Fruit fly (Drosophila melanogaster) whole organism, embryonic: Measurements from ENCODE around the gene CG5446.

Source experiments
- CG11093 ChIP-seq: fragments of 200-800 bp; sonication (Bioruptor generic); IDR thresholded peaks from 3 replicates; pipeline ENCODE4 v1.3.6; 2022; ENCODE audit warnings: missing biosample characterization, missing genetic modification characterization
- CG15479 ChIP-seq: fragments of 200-800 bp; sonication (Bioruptor generic); optimal IDR thresholded peaks from 3 replicates; lab custom pipeline; 2019; ENCODE audit warnings: missing biosample characterization, mild to moderate bottlenecking, missing genetic modification characterization, moderate library complexity
- disco-r ChIP-seq: fragments of 200-800 bp; sonication (Bioruptor generic); optimal IDR thresholded peaks from 2 replicates; lab custom pipeline; 2016; ENCODE audit warnings: missing biosample characterization, missing genetic modification characterization
- phol ChIP-seq: fragments of 200-800 bp; sonication (Bioruptor generic); optimal IDR thresholded peaks from 3 replicates; lab custom pipeline; 2018; ENCODE audit warnings: missing biosample characterization, mild to moderate bottlenecking, missing genetic modification characterization, moderate library complexity
- zfh2 ChIP-seq: fragments of 200-800 bp; sonication (Bioruptor generic); optimal IDR thresholded peaks from 2 replicates; lab custom pipeline; 2016; ENCODE audit warnings: missing biosample characterization, missing genetic modification characterization

dm6 chr2L:12430792-12431191 lies 3.3 kb upstream of the CG5446 start, which contains the start of gene CG5435:
- TF ChIP-seq zfh2, result no peak
- no peak for TF ChIP-seq phol (tag; lab: Kevin White, UChicago)
- TF ChIP-seq CG15479 (GFP tag; lab: Kevin White, UChicago), result no peak
- no peak for TF ChIP-seq CG11093
- no peak for TF ChIP-seq disco-r (GFP tag; lab: Kevin White, UChicago)
